Fruit fly (Drosophila melanogaster) whole organism, embryonic: ENCODE measurements around the gene CG8312.

Experiments used
- Atf3 ChIP-seq: fragments of 200-800 bp; sonication (Bioruptor generic); optimal IDR thresholded peaks from 3 replicates; lab custom pipeline; 2016; ENCODE audit warnings: missing biosample characterization, missing genetic modification characterization
- CG10959 ChIP-seq: fragments of 200-800 bp; sonication (Bioruptor generic); IDR thresholded peaks from 2 replicates; pipeline ENCODE4 v1.3.6; 2022; ENCODE audit warnings: missing biosample characterization, missing genetic modification characterization
- CG12219 ChIP-seq: fragments of 200-800 bp; sonication (Bioruptor generic); optimal IDR thresholded peaks from 3 replicates; lab custom pipeline; 2018; ENCODE audit warnings: missing biosample characterization, mild to moderate bottlenecking, missing genetic modification characterization
- CG12391 ChIP-seq: fragments of 200-800 bp; sonication (Bioruptor generic); optimal IDR thresholded peaks from 3 replicates; lab custom pipeline; 2018; ENCODE audit warnings: missing biosample characterization, mild to moderate bottlenecking, missing genetic modification characterization, moderate library complexity
- CG12659 ChIP-seq: fragments of 200-800 bp; sonication (Bioruptor generic); optimal IDR thresholded peaks from 3 replicates; lab custom pipeline; 2017; ENCODE audit warnings: mild to moderate bottlenecking, missing biosample characterization, missing genetic modification reagents, missing genetic modification characterization
- CG17385 ChIP-seq: fragments of 200-800 bp; sonication (Bioruptor generic); optimal IDR thresholded peaks from 3 replicates; lab custom pipeline; 2018; ENCODE audit warnings: missing biosample characterization, mild to moderate bottlenecking, missing genetic modification characterization
- CG2116 ChIP-seq: fragments of 200-800 bp; sonication (Bioruptor generic); optimal IDR thresholded peaks from 3 replicates; lab custom pipeline; 2018; ENCODE audit warnings: missing biosample characterization, mild to moderate bottlenecking, missing genetic modification characterization
- CG2678 ChIP-seq: fragments of 200-800 bp; sonication (Bioruptor generic); optimal IDR thresholded peaks from 3 replicates; lab custom pipeline; 2019; ENCODE audit warnings: missing biosample characterization, mild to moderate bottlenecking, missing genetic modification characterization, moderate library complexity
- CG30020 ChIP-seq: fragments of 200-800 bp; optimal IDR thresholded peaks from 2 replicates; lab custom pipeline; 2019; ENCODE audit warnings: missing biosample characterization, mild to moderate bottlenecking, missing genetic modification characterization, moderate library complexity
- CG33213 ChIP-seq: fragments of 200-800 bp; sonication (Bioruptor generic); optimal IDR thresholded peaks from 3 replicates; lab custom pipeline; 2016; ENCODE audit warnings: missing biosample characterization, missing genetic modification characterization
- CG4820 ChIP-seq: fragments of 200-800 bp; sonication (Bioruptor generic); optimal IDR thresholded peaks from 3 replicates; lab custom pipeline; 2016; ENCODE audit warnings: missing biosample characterization, missing genetic modification characterization
- CG7357 ChIP-seq: fragments of 200-800 bp; sonication (Bioruptor generic); IDR thresholded peaks from 3 replicates; pipeline ENCODE4 v1.3.6; 2022; ENCODE audit warnings: missing biosample characterization, missing genetic modification characterization
- CG7745 ChIP-seq: fragments of 200-800 bp; sonication (Bioruptor generic); optimal IDR thresholded peaks from 2 replicates; lab custom pipeline; 2018; ENCODE audit warnings: missing biosample characterization, mild to moderate bottlenecking, missing genetic modification characterization, moderate library complexity
- CG9817 ChIP-seq: fragments of 200-800 bp; sonication (Bioruptor generic); optimal IDR thresholded peaks from 2 replicates; lab custom pipeline; 2018; ENCODE audit warnings: missing biosample characterization, mild to moderate bottlenecking, missing genetic modification characterization, moderate library complexity
- Eip74EF ChIP-seq, 2 experiments: fragments of 200-800 bp in 1 of 2; fragments of >200 bp in 1 of 2; sonication (Bioruptor generic) in 1 of 2; optimal IDR thresholded peaks; 2 replicates each; lab custom pipeline; 2017 to 2019; ENCODE audit warnings: missing biosample characterization in 2 of 2, missing genetic modification characterization in 2 of 2, mild to moderate bottlenecking in 1 of 2, moderate library complexity in 1 of 2
- Ets65A ChIP-seq: fragments of 200-800 bp; sonication (Bioruptor generic); peaks from one replicate; lab custom pipeline; 2016; ENCODE audit warnings: missing biosample characterization, missing genetic modification characterization
- Ets97D ChIP-seq: fragments of 200-800 bp; sonication (Bioruptor generic); optimal IDR thresholded peaks from 3 replicates; lab custom pipeline; 2016; ENCODE audit warnings: missing biosample characterization, missing genetic modification characterization
- Gug ChIP-seq: fragments of 200-800 bp; sonication (Bioruptor generic); IDR thresholded peaks from 4 replicates; pipeline ENCODE4 v1.3.6; 2022; ENCODE audit warnings: missing biosample characterization, missing genetic modification characterization
- H15 ChIP-seq: fragments of 200-800 bp; sonication (Bioruptor generic); IDR thresholded peaks from 3 replicates; pipeline ENCODE4 v1.3.6; 2022; ENCODE audit warnings: missing biosample characterization, missing genetic modification characterization
- H2.0 ChIP-seq: fragments of 200-800 bp; sonication (Bioruptor generic); IDR thresholded peaks from 2 replicates; pipeline ENCODE4 v1.3.6; 2022; ENCODE audit warnings: missing biosample characterization, missing genetic modification characterization
- HHEX ChIP-seq: fragments of 200-800 bp; sonication (Bioruptor generic); optimal IDR thresholded peaks from 3 replicates; lab custom pipeline; 2017; ENCODE audit warnings: missing biosample characterization, mild to moderate bottlenecking, missing genetic modification characterization, missing genetic modification reagents
- HmgZ ChIP-seq: fragments of 200-800 bp; sonication (Bioruptor generic); optimal IDR thresholded peaks from 2 replicates; lab custom pipeline; 2018; ENCODE audit warnings: missing biosample characterization, mild to moderate bottlenecking, missing genetic modification characterization
- MTF-1 ChIP-seq: fragments of 200-800 bp; sonication (Bioruptor generic); optimal IDR thresholded peaks from 2 replicates; lab custom pipeline; 2018; ENCODE audit warnings: missing biosample characterization, mild to moderate bottlenecking, missing genetic modification characterization, borderline replicate concordance
- Med ChIP-seq: fragments of 200-800 bp; sonication (Bioruptor generic); peaks from one replicate; lab custom pipeline; 2016; ENCODE audit warnings: missing biosample characterization, missing genetic modification characterization, mild to moderate bottlenecking, inconsistent platforms, moderate library complexity
- Nf-YC ChIP-seq: fragments of 200-800 bp; optimal IDR thresholded peaks from 3 replicates; lab custom pipeline; 2019; ENCODE audit warnings: missing biosample characterization, mild to moderate bottlenecking, missing genetic modification characterization, moderate library complexity
- Sox100B ChIP-seq: fragments of 200-800 bp; sonication (Bioruptor generic); optimal IDR thresholded peaks from 3 replicates; lab custom pipeline; 2018; ENCODE audit warnings: missing biosample characterization, mild to moderate bottlenecking, missing genetic modification characterization
- Trl ChIP-seq, 3 experiments: fragments of >200 bp in 2 of 3; fragments of 200-800 bp in 1 of 3; sonication (Bioruptor generic) in 1 of 3; optimal IDR thresholded peaks; 2 replicates in 1 of 3; 3 replicates in 2 of 3; lab custom pipeline; 2016 to 2017; ENCODE audit warnings: missing biosample characterization in 1 of 3, missing genetic modification characterization in 1 of 3
- Xbp1 ChIP-seq: fragments of 200-800 bp; sonication (Bioruptor generic); optimal IDR thresholded peaks from 3 replicates; lab custom pipeline; 2016; ENCODE audit warnings: missing biosample characterization, mild to moderate bottlenecking, missing genetic modification characterization
- ara ChIP-seq: fragments of 200-800 bp; sonication (Bioruptor generic); IDR thresholded peaks from 2 replicates; pipeline ENCODE4 v1.3.6; 2022; ENCODE audit warnings: missing biosample characterization, missing genetic modification characterization
- cad ChIP-seq: fragments of >200 bp; optimal IDR thresholded peaks from 2 replicates; lab custom pipeline; 2017; ENCODE audit warnings: missing biosample characterization, missing genetic modification characterization
- chn ChIP-seq: fragments of 200-800 bp; sonication (Bioruptor generic); optimal IDR thresholded peaks from 2 replicates; lab custom pipeline; 2016; ENCODE audit warnings: missing biosample characterization, missing genetic modification characterization
- crol ChIP-seq: fragments of 200-800 bp; sonication (Bioruptor generic); IDR thresholded peaks from 2 replicates; pipeline ENCODE4 v1.3.6; 2022; ENCODE audit warnings: missing biosample characterization, missing genetic modification characterization
- eve ChIP-seq, 2 experiments: fragments of >200 bp; optimal IDR thresholded peaks; 2 replicates each; lab custom pipeline; 2017; ENCODE audit warnings: missing biosample characterization in 2 of 2, missing genetic modification characterization in 2 of 2
- ewg ChIP-seq: fragments of 200-800 bp; sonication (Bioruptor generic); optimal IDR thresholded peaks from 3 replicates; lab custom pipeline; 2017; ENCODE audit warnings: mild to moderate bottlenecking, missing biosample characterization, missing genetic modification reagents, missing genetic modification characterization
- fd102C ChIP-seq: fragments of 200-800 bp; sonication (Bioruptor generic); optimal IDR thresholded peaks from 2 replicates; lab custom pipeline; 2018; ENCODE audit warnings: missing biosample characterization, mild to moderate bottlenecking, missing genetic modification characterization, moderate library complexity
- fd3F ChIP-seq: fragments of 200-800 bp; sonication (Bioruptor generic); optimal IDR thresholded peaks from 2 replicates; lab custom pipeline; 2018; ENCODE audit warnings: missing biosample characterization, mild to moderate bottlenecking, missing genetic modification characterization, moderate library complexity
- ftz-f1 ChIP-seq: fragments of 200-800 bp; sonication (Bioruptor generic); optimal IDR thresholded peaks from 2 replicates; lab custom pipeline; 2016; ENCODE audit warnings: missing biosample characterization, missing genetic modification characterization
- gsb ChIP-seq: fragments of 200-800 bp; sonication (Bioruptor generic); IDR thresholded peaks from 2 replicates; pipeline ENCODE4 v1.3.6; 2022; ENCODE audit warnings: missing biosample characterization, missing genetic modification characterization
- her ChIP-seq: fragments of 200-800 bp; sonication (Bioruptor generic); optimal IDR thresholded peaks from 2 replicates; lab custom pipeline; 2016; ENCODE audit warnings: missing biosample characterization, missing genetic modification characterization
- jigr1 ChIP-seq: fragments of 200-800 bp; sonication (Bioruptor generic); IDR thresholded peaks from 3 replicates; pipeline ENCODE4 v1.3.6; 2022; ENCODE audit warnings: missing biosample characterization, missing genetic modification characterization
- jumu ChIP-seq: fragments of 200-800 bp; sonication (Bioruptor generic); optimal IDR thresholded peaks from 3 replicates; lab custom pipeline; 2016; ENCODE audit warnings: missing biosample characterization, missing genetic modification characterization
- lilli ChIP-seq: fragments of 200-800 bp; sonication (Bioruptor generic); optimal IDR thresholded peaks from 3 replicates; lab custom pipeline; 2016; ENCODE audit warnings: missing biosample characterization, missing genetic modification characterization
- mirr ChIP-seq: fragments of 200-800 bp; sonication (Bioruptor generic); optimal IDR thresholded peaks from 3 replicates; lab custom pipeline; 2018; ENCODE audit warnings: missing biosample characterization, mild to moderate bottlenecking, missing genetic modification characterization
- org-1 ChIP-seq: fragments of 200-800 bp; sonication (Bioruptor generic); optimal IDR thresholded peaks from 2 replicates; lab custom pipeline; 2017; ENCODE audit warnings: missing biosample characterization, missing genetic modification characterization
- otp ChIP-seq: fragments of 200-800 bp; sonication (Bioruptor generic); IDR thresholded peaks from 3 replicates; pipeline ENCODE4, ENCODE4 v1.3.6; 2022; ENCODE audit warnings: missing biosample characterization, missing genetic modification characterization
- p53 ChIP-seq: fragments of 200-800 bp; sonication (Bioruptor generic); optimal IDR thresholded peaks from 2 replicates; lab custom pipeline; 2016; ENCODE audit warnings: missing biosample characterization, missing genetic modification characterization
- psq ChIP-seq: fragments of 200-800 bp; sonication (Bioruptor generic); optimal IDR thresholded peaks from 2 replicates; lab custom pipeline; 2017; ENCODE audit warnings: missing biosample characterization, missing genetic modification characterization
- pzg ChIP-seq: fragments of 200-800 bp; sonication (Bioruptor generic); optimal IDR thresholded peaks from 3 replicates; lab custom pipeline; 2018; ENCODE audit warnings: missing biosample characterization, mild to moderate bottlenecking, missing genetic modification characterization, moderate library complexity
- trem ChIP-seq: fragments of 200-800 bp; optimal IDR thresholded peaks from 3 replicates; lab custom pipeline; 2019; ENCODE audit warnings: missing biosample characterization, mild to moderate bottlenecking, missing genetic modification characterization, moderate library complexity

The CG8312 gene

dm6 chr3R:9590952-9591532 is at the start of gene CG8312, which contains the start of gene bocks (continued):
- TF ChIP-seq CG2678 (tag; lab: Kevin White, UChicago) (peak; percentile 22), fd102C (GFP tag; lab: Kevin White, UChicago) (no peak), Xbp1 (GFP tag; lab: Kevin White, UChicago) (peak; percentile 65), CG4820 (GFP tag; lab: Kevin White, UChicago) (peak; percentile 39), lilli (GFP tag; lab: Kevin White, UChicago) (peak; percentile 69), jumu (GFP tag; lab: Kevin White, UChicago) (peak; percentile 58), chn (GFP tag; lab: Kevin White, UChicago) (peak; percentile 63), CG12391 (tag; lab: Kevin White, UChicago) (peak; percentile 57), CG9817 (tag; lab: Kevin White, UChicago) (peak; percentile 29), psq (GFP tag; lab: Kevin White, UChicago) (no peak), MTF-1 (no peak), gsb (GFP tag; lab: Robert Waterston, UW) (no peak), CG10959 (GFP tag; lab: Robert Waterston, UW) (no peak), CG12659 (GFP tag; lab: Kevin White, UChicago) (peak; percentile 89), CG17385 (GFP tag; lab: Kevin White, UChicago) (peak; percentile 29), p53 (GFP tag; lab: Kevin White, UChicago) (no peak), crol (GFP tag; lab: Robert Waterston, UW) (no peak), CG7745 (tag; lab: Kevin White, UChicago) (no peak), H2.0 (GFP tag; lab: Robert Waterston, UW) (no peak), CG12219 (GFP tag; lab: Kevin White, UChicago) (no peak), Sox100B (GFP tag; lab: Kevin White, UChicago) (no peak), her (GFP tag; lab: Kevin White, UChicago) (peak; percentile 30), fd3F (GFP tag; lab: Kevin White, UChicago) (no peak), Gug (GFP tag; lab: Robert Waterston, UW) (no peak), ftz-f1 (GFP tag; lab: Kevin White, UChicago) (peak; percentile 35), ewg (GFP tag; lab: Kevin White, UChicago) (peak; percentile 80), Atf3 (GFP tag; lab: Kevin White, UChicago) (peak; percentile 85)

dm6 chr3R:9543495-9544180 is 47.5 kb upstream of the CG8312 start:
- TF ChIP-seq HHEX (GFP tag; lab: Kevin White, UChicago) (peak; percentile 11), pzg (GFP tag; lab: Kevin White, UChicago) (peak; percentile 13), Nf-YC (tag; lab: Kevin White, UChicago) (no peak), Trl (optimal IDR thresholded peaks at IDR 0.05; lab: Kevin White, UChicago) (peak; percentile 59 to 81), Trl (GFP tag; optimal IDR thresholded peaks at IDR 0.05; lab: Kevin White, UChicago) (no peak), CG33213 (GFP tag; lab: Kevin White, UChicago) (peak; percentile 40), CG7357 (GFP tag; lab: Robert Waterston, UW) (peak; percentile 84), CG2116 (GFP tag; lab: Kevin White, UChicago) (peak; percentile 18), Med (peak; percentile 61), otp (GFP tag; lab: Robert Waterston, UW) (no peak), CG30020 (tag; lab: Kevin White, UChicago) (peak; percentile 78), ara (no peak), eve (GFP tag; optimal IDR thresholded peaks at IDR 0.05; lab: Kevin White, UChicago) (peak in 1 of 2 experiments; percentile 72), H15 (GFP tag; lab: Robert Waterston, UW) (no peak), mirr (GFP tag; lab: Kevin White, UChicago) (no peak), Ets97D (GFP tag; lab: Kevin White, UChicago) (peak; percentile 67), org-1 (GFP tag; lab: Kevin White, UChicago) (no peak), cad (GFP tag; lab: Kevin White, UChicago) (no peak), HmgZ (tag; lab: Kevin White, UChicago) (no peak), trem (peak; percentile 3), Eip74EF (GFP tag; optimal IDR thresholded peaks at IDR 0.05; lab: Kevin White, UChicago) (peak in 1 of 2 experiments; percentile 48), Ets65A (GFP tag; lab: Kevin White, UChicago) (peak; percentile 36), jigr1 (GFP tag; lab: Robert Waterston, UW) (no peak)
